Fruit fly (Drosophila melanogaster) whole organism, embryonic: ENCODE measurements around the gene Ada1-1.

Experiments used
- Antp ChIP-seq: fragments of 200-800 bp; sonication (Bioruptor generic); optimal IDR thresholded peaks from 3 replicates; lab custom pipeline; 2016; ENCODE audit warnings: missing biosample characterization, missing genetic modification characterization
- Atf3 ChIP-seq: fragments of 200-800 bp; sonication (Bioruptor generic); optimal IDR thresholded peaks from 3 replicates; lab custom pipeline; 2016; ENCODE audit warnings: missing biosample characterization, missing genetic modification characterization
- Bgb ChIP-seq: fragments of 200-800 bp; sonication (Bioruptor generic); IDR thresholded peaks from 2 replicates; pipeline ENCODE4 v1.3.6; 2022; ENCODE audit warnings: missing biosample characterization, missing genetic modification characterization; ENCODE audit not compliant: partially characterized antibody
- CG10267 ChIP-seq: fragments of 200-800 bp; sonication (Bioruptor generic); optimal IDR thresholded peaks from 2 replicates; lab custom pipeline; 2018; ENCODE audit warnings: missing biosample characterization, mild to moderate bottlenecking, missing genetic modification characterization, moderate library complexity
- CG11560 ChIP-seq: fragments of 200-800 bp; sonication (Bioruptor generic); IDR thresholded peaks from 3 replicates; pipeline ENCODE4 v1.3.6; 2022; ENCODE audit warnings: missing biosample characterization, missing genetic modification characterization
- CG12104 ChIP-seq: fragments of 200-800 bp; sonication (Bioruptor generic); optimal IDR thresholded peaks from 3 replicates; lab custom pipeline; 2016; ENCODE audit warnings: missing biosample characterization, missing genetic modification characterization
- CG12219 ChIP-seq: fragments of 200-800 bp; sonication (Bioruptor generic); optimal IDR thresholded peaks from 3 replicates; lab custom pipeline; 2018; ENCODE audit warnings: missing biosample characterization, mild to moderate bottlenecking, missing genetic modification characterization
- CG12236 ChIP-seq: fragments of 200-800 bp; sonication (Bioruptor generic); optimal IDR thresholded peaks from 2 replicates; lab custom pipeline; 2016; ENCODE audit warnings: missing biosample characterization, missing genetic modification characterization
- CG14050 ChIP-seq: fragments of 200-800 bp; sonication (Bioruptor generic); IDR thresholded peaks from 3 replicates; pipeline ENCODE4 v1.3.6; 2022; ENCODE audit warnings: missing biosample characterization, missing genetic modification characterization
- CG16813 ChIP-seq: fragments of 200-800 bp; sonication (Bioruptor generic); IDR thresholded peaks from 3 replicates; pipeline ENCODE4 v1.3.6; 2022; ENCODE audit warnings: missing biosample characterization, missing genetic modification characterization; ENCODE audit not compliant: partially characterized antibody
- CG17328 ChIP-seq: fragments of 200-800 bp; sonication (Bioruptor generic); IDR thresholded peaks from 2 replicates; pipeline ENCODE4 v1.3.6; 2022; ENCODE audit warnings: missing biosample characterization, missing genetic modification characterization
- CG1832 ChIP-seq: fragments of 200-800 bp; sonication (Bioruptor generic); optimal IDR thresholded peaks from 2 replicates; lab custom pipeline; 2017; ENCODE audit warnings: missing biosample characterization, mild to moderate bottlenecking, missing genetic modification characterization, inconsistent platforms
- CG2120 ChIP-seq: fragments of 200-800 bp; sonication (Bioruptor generic); optimal IDR thresholded peaks from 3 replicates; lab custom pipeline; 2016; ENCODE audit warnings: missing biosample characterization, missing genetic modification characterization
- CG31441 ChIP-seq: fragments of 200-800 bp; sonication (Bioruptor generic); IDR thresholded peaks from 2 replicates; pipeline ENCODE4 v1.3.6; 2022; ENCODE audit warnings: missing biosample characterization, missing genetic modification characterization
- CG4854 ChIP-seq: fragments of 200-800 bp; sonication (Bioruptor generic); optimal IDR thresholded peaks from 2 replicates; lab custom pipeline; 2016; ENCODE audit warnings: missing biosample characterization, missing genetic modification characterization, inconsistent platforms
- CG6654 ChIP-seq: fragments of 200-800 bp; sonication (Bioruptor generic); optimal IDR thresholded peaks from 2 replicates; lab custom pipeline; 2017; ENCODE audit warnings: missing biosample characterization, mild to moderate bottlenecking, missing genetic modification characterization
- CG6765 ChIP-seq: fragments of 200-800 bp; sonication (Bioruptor generic); optimal IDR thresholded peaks from 3 replicates; lab custom pipeline; 2017; ENCODE audit warnings: missing biosample characterization, mild to moderate bottlenecking, missing genetic modification characterization
- CG7556 ChIP-seq: fragments of 200-800 bp; sonication (Bioruptor generic); optimal IDR thresholded peaks from 2 replicates; lab custom pipeline; 2017; ENCODE audit warnings: missing biosample characterization, mild to moderate bottlenecking, missing genetic modification characterization
- CG8089 ChIP-seq: fragments of 200-800 bp; sonication (Bioruptor generic); optimal IDR thresholded peaks from 3 replicates; lab custom pipeline; 2016; ENCODE audit warnings: missing biosample characterization, missing genetic modification characterization
- CG8359 ChIP-seq: fragments of 200-800 bp; sonication (Bioruptor generic); optimal IDR thresholded peaks from 2 replicates; lab custom pipeline; 2017; ENCODE audit warnings: missing biosample characterization, mild to moderate bottlenecking, missing genetic modification characterization, borderline replicate concordance
- CG9215 ChIP-seq: fragments of 200-800 bp; sonication (Bioruptor generic); IDR thresholded peaks from 2 replicates; pipeline ENCODE4 v1.3.6; 2022; ENCODE audit warnings: missing biosample characterization, missing genetic modification characterization
- CHES-1-like ChIP-seq: fragments of 200-800 bp; sonication (Bioruptor generic); optimal IDR thresholded peaks from 2 replicates; lab custom pipeline; 2016; ENCODE audit warnings: missing biosample characterization, missing genetic modification characterization
- Camta ChIP-seq: fragments of 200-800 bp; sonication (Bioruptor generic); optimal IDR thresholded peaks from 2 replicates; lab custom pipeline; 2016; ENCODE audit warnings: missing biosample characterization, missing genetic modification characterization
- CoRest ChIP-seq: fragments of 200-800 bp; sonication (Bioruptor generic); optimal IDR thresholded peaks from 3 replicates; lab custom pipeline; 2018; ENCODE audit warnings: missing biosample characterization, mild to moderate bottlenecking, missing genetic modification characterization, moderate library complexity
- Dref ChIP-seq: fragments of 200-800 bp; sonication (Bioruptor generic); IDR thresholded peaks from 2 replicates; pipeline ENCODE4 v1.3.6; 2022; ENCODE audit warnings: missing biosample characterization, missing genetic modification characterization
- Elba2 ChIP-seq: fragments of 200-800 bp; sonication (Bioruptor generic); optimal IDR thresholded peaks from 3 replicates; lab custom pipeline; 2016; ENCODE audit warnings: missing biosample characterization, missing genetic modification characterization
- Ets97D ChIP-seq: fragments of 200-800 bp; sonication (Bioruptor generic); optimal IDR thresholded peaks from 3 replicates; lab custom pipeline; 2016; ENCODE audit warnings: missing biosample characterization, missing genetic modification characterization
- GATAe ChIP-seq: fragments of 200-800 bp; sonication (Bioruptor generic); conservative IDR thresholded peaks from 2 replicates; pipeline ENCODE4 v1.3.6; 2022; ENCODE audit warnings: missing biosample characterization, missing genetic modification characterization
- HHEX ChIP-seq: fragments of 200-800 bp; sonication (Bioruptor generic); optimal IDR thresholded peaks from 3 replicates; lab custom pipeline; 2017; ENCODE audit warnings: missing biosample characterization, mild to moderate bottlenecking, missing genetic modification characterization, missing genetic modification reagents
- HLHmδ ChIP-seq: fragments of 200-800 bp; sonication (Bioruptor generic); optimal IDR thresholded peaks from 2 replicates; lab custom pipeline; 2018; ENCODE audit warnings: missing biosample characterization, mild to moderate bottlenecking, missing genetic modification characterization, moderate library complexity
- Meics ChIP-seq: fragments of 200-800 bp; sonication (Bioruptor generic); optimal IDR thresholded peaks from 2 replicates; lab custom pipeline; 2017; ENCODE audit warnings: missing biosample characterization, mild to moderate bottlenecking, missing genetic modification characterization
- NC2α ChIP-seq: fragments of 200-800 bp; sonication (Bioruptor generic); optimal IDR thresholded peaks from 2 replicates; lab custom pipeline; 2016; ENCODE audit warnings: missing biosample characterization, missing genetic modification characterization
- NFAT ChIP-seq: fragments of 200-800 bp; sonication (Bioruptor generic); IDR thresholded peaks from 2 replicates; pipeline ENCODE4 v1.3.6; 2022; ENCODE audit warnings: missing biosample characterization, missing genetic modification characterization
- Side ChIP-seq: fragments of 200-800 bp; sonication (Bioruptor generic); optimal IDR thresholded peaks from 2 replicates; lab custom pipeline; 2016; ENCODE audit warnings: missing biosample characterization, missing genetic modification characterization
- Tbp ChIP-seq: fragments of >200 bp; optimal IDR thresholded peaks from 2 replicates; lab custom pipeline; 2018; ENCODE audit warnings: missing biosample characterization, missing genetic modification characterization
- ab ChIP-seq: fragments of 200-800 bp; sonication (Bioruptor generic); optimal IDR thresholded peaks from 2 replicates; lab custom pipeline; 2016; ENCODE audit warnings: missing biosample characterization, missing genetic modification characterization
- ash1 ChIP-seq: fragments of 200-800 bp; sonication (Bioruptor generic); optimal IDR thresholded peaks from 2 replicates; lab custom pipeline; 2018; ENCODE audit warnings: missing biosample characterization, mild to moderate bottlenecking, missing genetic modification characterization
- disco-r ChIP-seq: fragments of 200-800 bp; sonication (Bioruptor generic); optimal IDR thresholded peaks from 2 replicates; lab custom pipeline; 2016; ENCODE audit warnings: missing biosample characterization, missing genetic modification characterization
- exex ChIP-seq: fragments of 200-800 bp; sonication (Bioruptor generic); optimal IDR thresholded peaks from 4 replicates; lab custom pipeline; 2018; ENCODE audit warnings: missing biosample characterization, mild to moderate bottlenecking, missing genetic modification characterization, moderate library complexity
- fd96Cb ChIP-seq: fragments of 200-800 bp; sonication (Bioruptor generic); optimal IDR thresholded peaks from 2 replicates; lab custom pipeline; 2018; ENCODE audit warnings: missing biosample characterization, mild to moderate bottlenecking, missing genetic modification characterization, moderate library complexity
- grn ChIP-seq: fragments of 200-800 bp; sonication (Bioruptor generic); optimal IDR thresholded peaks from 3 replicates; lab custom pipeline; 2017; ENCODE audit warnings: missing biosample characterization, missing genetic modification characterization
- lab ChIP-seq: fragments of 200-800 bp; sonication (Bioruptor generic); optimal IDR thresholded peaks from 3 replicates; lab custom pipeline; 2017; ENCODE audit warnings: missing biosample characterization, missing genetic modification characterization, mild to moderate bottlenecking, moderate library complexity, missing genetic modification reagents
- mam ChIP-seq: fragments of 200-800 bp; sonication (Bioruptor generic); optimal IDR thresholded peaks from 3 replicates; lab custom pipeline; 2016; ENCODE audit warnings: missing biosample characterization, missing genetic modification characterization
- pfk ChIP-seq: fragments of 200-800 bp; sonication (Bioruptor generic); optimal IDR thresholded peaks from 2 replicates; lab custom pipeline; 2018; ENCODE audit warnings: missing biosample characterization, mild to moderate bottlenecking, missing genetic modification characterization, moderate library complexity
- scrt ChIP-seq: fragments of 200-800 bp; sonication (Bioruptor generic); optimal IDR thresholded peaks from 2 replicates; lab custom pipeline; 2018; ENCODE audit warnings: missing biosample characterization, mild to moderate bottlenecking, missing genetic modification characterization, moderate library complexity
- tap ChIP-seq: fragments of 200-800 bp; optimal IDR thresholded peaks from 3 replicates; lab custom pipeline; 2019; ENCODE audit warnings: missing biosample characterization, mild to moderate bottlenecking, missing genetic modification characterization, moderate library complexity
- tll ChIP-seq, 2 experiments: fragments of 200-800 bp in 1 of 2; fragments of >200 bp in 1 of 2; sonication (Bioruptor generic) in 1 of 2; optimal IDR thresholded peaks; 2 replicates each; lab custom pipeline; 2017 to 2019; ENCODE audit warnings: missing biosample characterization in 2 of 2, missing genetic modification characterization in 2 of 2, mild to moderate bottlenecking in 1 of 2, moderate library complexity in 1 of 2
- usp ChIP-seq: fragments of >200 bp; optimal IDR thresholded peaks from 2 replicates; lab custom pipeline; 2017; ENCODE audit warnings: missing biosample characterization, missing genetic modification characterization
- vnd ChIP-seq: fragments of 200-800 bp; sonication (Bioruptor generic); IDR thresholded peaks from 3 replicates; pipeline ENCODE4 v1.3.6; 2022; ENCODE audit warnings: missing biosample characterization, missing genetic modification characterization; ENCODE audit not compliant: partially characterized antibody

Gene Ada1-1

dm6 chr2L:12004211-12004979 lies 7.8 kb downstream of the Ada1-1 start (continued):
- TF ChIP-seq Bgb (GFP tag; lab: Robert Waterston, UW), result no peak
- TF ChIP-seq tll (GFP tag; optimal IDR thresholded peaks at IDR 0.05; lab: Kevin White, UChicago), result no peak
- peak; percentile 80 for TF ChIP-seq HLHmδ
- peak; percentile 10 for TF ChIP-seq CG10267
- peak; percentile 73 for TF ChIP-seq CG7556
- peak; percentile 40 for TF ChIP-seq CG8359 (GFP tag; lab: Kevin White, UChicago)
- TF ChIP-seq vnd (GFP tag; lab: Robert Waterston, UW), result no peak
- peak; percentile 68 for TF ChIP-seq pfk (GFP tag; lab: Kevin White, UChicago)
- TF ChIP-seq scrt (GFP tag; lab: Kevin White, UChicago), result no peak
- TF ChIP-seq ash1 (GFP tag; lab: Kevin White, UChicago), result no peak
- TF ChIP-seq CG11560 (tag; lab: Robert Waterston, UW), result no peak
- peak; percentile 33 for TF ChIP-seq Antp (GFP tag; lab: Kevin White, UChicago)
- no peak for TF ChIP-seq Dref (GFP tag; lab: Robert Waterston, UW)
- peak; percentile 47 for TF ChIP-seq CG2120
- TF ChIP-seq GATAe (GFP tag; lab: Robert Waterston, UW), result no peak
- peak; percentile 77 for TF ChIP-seq CHES-1-like
- TF ChIP-seq CG4854 (GFP tag; lab: Kevin White, UChicago), result peak; percentile 45
- no peak for TF ChIP-seq CG16813 (GFP tag; lab: Robert Waterston, UW)
- TF ChIP-seq ab (GFP tag; lab: Kevin White, UChicago), result no peak
- TF ChIP-seq CG12236 (GFP tag; lab: Kevin White, UChicago), result peak; percentile 73
- peak; percentile 79 for TF ChIP-seq exex (tag; lab: Kevin White, UChicago)
- peak; percentile 81 for TF ChIP-seq lab
- TF ChIP-seq usp (GFP tag; lab: Kevin White, UChicago), result no peak
- no peak for TF ChIP-seq Tbp (GFP tag; lab: Kevin White, UChicago)
- peak; percentile 63 for TF ChIP-seq Side
- TF ChIP-seq mam, result peak; percentile 30
- peak; percentile 62 for TF ChIP-seq CG12104 (GFP tag; lab: Kevin White, UChicago)
- peak; percentile 26 for TF ChIP-seq CG6654
- no peak for TF ChIP-seq NFAT (GFP tag; lab: Robert Waterston, UW)
- TF ChIP-seq tap (tag; lab: Kevin White, UChicago), result peak; percentile 55
- TF ChIP-seq HHEX, result peak; percentile 79
- TF ChIP-seq Camta (GFP tag; lab: Kevin White, UChicago), result peak; percentile 72
- peak; percentile 72 for TF ChIP-seq NC2α (GFP tag; lab: Kevin White, UChicago)
- no peak for TF ChIP-seq CG14050 (GFP tag; lab: Robert Waterston, UW)
- TF ChIP-seq grn (GFP tag; lab: Kevin White, UChicago), result peak; percentile 6
- TF ChIP-seq CG1832 (GFP tag; lab: Kevin White, UChicago), result no peak
- TF ChIP-seq CG17328 (GFP tag; lab: Robert Waterston, UW), result no peak
- TF ChIP-seq Meics (GFP tag; lab: Kevin White, UChicago), result peak; percentile 60
- TF ChIP-seq CG6765 (GFP tag; lab: Kevin White, UChicago), result peak; percentile 36
- TF ChIP-seq CG12219 (GFP tag; lab: Kevin White, UChicago), result peak; percentile 77
- TF ChIP-seq Elba2 (GFP tag; lab: Kevin White, UChicago), result no peak
- TF ChIP-seq fd96Cb (tag; lab: Kevin White, UChicago), result peak; percentile 2
- TF ChIP-seq CG8089 (GFP tag; lab: Kevin White, UChicago), result peak; percentile 78
- peak; percentile 50 for TF ChIP-seq CoRest
- TF ChIP-seq Ets97D (GFP tag; lab: Kevin White, UChicago), result peak; percentile 32
- TF ChIP-seq Atf3 (GFP tag; lab: Kevin White, UChicago), result peak; percentile 34
- TF ChIP-seq disco-r, result peak; percentile 2
- no peak for TF ChIP-seq CG31441 (GFP tag; lab: Robert Waterston, UW)
- no peak for TF ChIP-seq CG9215 (GFP tag; lab: Robert Waterston, UW)
